Fruit fly (Drosophila melanogaster) whole organism, adult: Measurements from ENCODE around the gene CG32986.

ENCODE experiments used
- CG7101 ChIP-seq: fragments of 200-800 bp; sonication (Bioruptor generic); optimal IDR thresholded peaks from 2 replicates; lab custom pipeline; 2018; ENCODE audit warnings: missing biosample characterization, mild to moderate bottlenecking, missing genetic modification characterization, moderate library complexity
- Clk ChIP-seq: fragments of 200-800 bp; sonication (Bioruptor generic); optimal IDR thresholded peaks from 2 replicates; lab custom pipeline; 2017; ENCODE audit warnings: missing biosample characterization, missing genetic modification characterization
- Crg-1 ChIP-seq: fragments of 200-800 bp; sonication (Bioruptor generic); optimal IDR thresholded peaks from 2 replicates; lab custom pipeline; 2016; ENCODE audit warnings: missing biosample characterization, missing genetic modification characterization
- bab1 ChIP-seq: fragments of 200-800 bp; sonication (Bioruptor generic); optimal IDR thresholded peaks from 3 replicates; lab custom pipeline; 2019; ENCODE audit warnings: missing biosample characterization, mild to moderate bottlenecking, missing genetic modification characterization, moderate library complexity
- kay ChIP-seq: fragments of 200-800 bp; sonication (Bioruptor generic); peaks from one replicate; lab custom pipeline; 2016; ENCODE audit warnings: missing biosample characterization, missing genetic modification characterization, borderline replicate concordance
- pad ChIP-seq: fragments of 200-800 bp; sonication (Bioruptor generic); optimal IDR thresholded peaks from 3 replicates; lab custom pipeline; 2017; ENCODE audit warnings: missing biosample characterization, missing genetic modification characterization, mild to moderate bottlenecking, moderate library complexity, missing genetic modification reagents
- toe ChIP-seq: fragments of 200-800 bp; sonication (Bioruptor generic); optimal IDR thresholded peaks from 2 replicates; lab custom pipeline; 2016; ENCODE audit warnings: missing biosample characterization, missing genetic modification characterization

- TF ChIP-seq CG7101 (tag; lab: Kevin White, UChicago): no peak
- TF ChIP-seq kay: no peak
- no peak for TF ChIP-seq Crg-1 (GFP tag; lab: Kevin White, UChicago)
- TF ChIP-seq pad: no peak
- TF ChIP-seq bab1 (GFP tag; lab: Kevin White, UChicago): no peak
- no peak for TF ChIP-seq toe (GFP tag; lab: Kevin White, UChicago)
- no peak for TF ChIP-seq Clk
Observed at dm6 chr2L:8891140-8891539, 28.6 kb downstream of the CG32986 start, which contains the start of gene CG42713.
